Fruit fly (Drosophila melanogaster) whole organism, embryonic: ENCODE results near the gene Gad1.

Experiments
- ATbp ChIP-seq: fragments of 200-800 bp; sonication (Bioruptor generic); optimal IDR thresholded peaks from 2 replicates; lab custom pipeline; 2017; ENCODE audit warnings: missing biosample characterization, mild to moderate bottlenecking, missing genetic modification characterization, missing genetic modification reagents
- BEAF-32 ChIP-seq: fragments of 200-800 bp; sonication (Bioruptor generic); optimal IDR thresholded peaks from 3 replicates; lab custom pipeline; 2017; ENCODE audit warnings: missing biosample characterization, missing genetic modification characterization, mild to moderate bottlenecking, moderate library complexity, missing genetic modification reagents
- CG10366 ChIP-seq: fragments of 200-800 bp; sonication (Bioruptor generic); IDR thresholded peaks from 2 replicates; pipeline ENCODE4 v1.3.6; 2022; ENCODE audit warnings: missing biosample characterization, missing genetic modification characterization
- CG10543 ChIP-seq: fragments of 200-800 bp; sonication (Bioruptor generic); optimal IDR thresholded peaks from 3 replicates; lab custom pipeline; 2017; ENCODE audit warnings: missing biosample characterization, mild to moderate bottlenecking, missing genetic modification characterization, moderate library complexity
- CG11696 ChIP-seq: fragments of 200-800 bp; sonication (Bioruptor generic); IDR thresholded peaks from 2 replicates; pipeline ENCODE4 v1.3.6; 2022; ENCODE audit warnings: missing biosample characterization, missing genetic modification characterization
- CG12299 ChIP-seq: fragments of 200-800 bp; sonication (Bioruptor generic); optimal IDR thresholded peaks from 2 replicates; lab custom pipeline; 2018; ENCODE audit warnings: missing biosample characterization, mild to moderate bottlenecking, missing genetic modification characterization
- CG12769 ChIP-seq: fragments of 200-800 bp; sonication (Bioruptor generic); optimal IDR thresholded peaks from 2 replicates; lab custom pipeline; 2019; ENCODE audit warnings: missing biosample characterization, mild to moderate bottlenecking, missing genetic modification characterization, moderate library complexity
- CG13287 ChIP-seq: fragments of 200-800 bp; sonication (Bioruptor generic); IDR thresholded peaks from 2 replicates; pipeline ENCODE4 v1.3.6; 2022; ENCODE audit warnings: missing biosample characterization, missing genetic modification characterization; ENCODE audit not compliant: partially characterized antibody
- CG13894 ChIP-seq: fragments of 200-800 bp; sonication (Bioruptor generic); optimal IDR thresholded peaks from 3 replicates; lab custom pipeline; 2018; ENCODE audit warnings: missing biosample characterization, mild to moderate bottlenecking, missing genetic modification characterization, moderate library complexity
- CG14050 ChIP-seq: fragments of 200-800 bp; sonication (Bioruptor generic); IDR thresholded peaks from 3 replicates; pipeline ENCODE4 v1.3.6; 2022; ENCODE audit warnings: missing biosample characterization, missing genetic modification characterization
- CG15696 ChIP-seq: fragments of 200-800 bp; sonication (Bioruptor generic); optimal IDR thresholded peaks from 2 replicates; lab custom pipeline; 2019; ENCODE audit warnings: missing biosample characterization, mild to moderate bottlenecking, missing genetic modification characterization, moderate library complexity
- CG17829 ChIP-seq: fragments of 200-800 bp; optimal IDR thresholded peaks from 2 replicates; lab custom pipeline; 2019; ENCODE audit warnings: missing biosample characterization, mild to moderate bottlenecking, missing genetic modification characterization, moderate library complexity
- CG2116 ChIP-seq: fragments of 200-800 bp; sonication (Bioruptor generic); optimal IDR thresholded peaks from 3 replicates; lab custom pipeline; 2018; ENCODE audit warnings: missing biosample characterization, mild to moderate bottlenecking, missing genetic modification characterization
- CG2120 ChIP-seq: fragments of 200-800 bp; sonication (Bioruptor generic); optimal IDR thresholded peaks from 3 replicates; lab custom pipeline; 2016; ENCODE audit warnings: missing biosample characterization, missing genetic modification characterization
- CG30431 ChIP-seq: fragments of 200-800 bp; sonication (Bioruptor generic); optimal IDR thresholded peaks from 2 replicates; lab custom pipeline; 2017; ENCODE audit warnings: missing biosample characterization, missing genetic modification characterization
- CG31365 ChIP-seq: fragments of 200-800 bp; sonication (Bioruptor generic); optimal IDR thresholded peaks from 2 replicates; lab custom pipeline; 2018; ENCODE audit warnings: missing biosample characterization, mild to moderate bottlenecking, missing genetic modification characterization
- CG31388 ChIP-seq: fragments of 200-800 bp; sonication (Bioruptor generic); optimal IDR thresholded peaks from 2 replicates; lab custom pipeline; 2016; ENCODE audit warnings: missing biosample characterization, missing genetic modification characterization
- CG33557 ChIP-seq: fragments of 200-800 bp; sonication (Bioruptor generic); optimal IDR thresholded peaks from 2 replicates; lab custom pipeline; 2019; ENCODE audit warnings: missing biosample characterization, mild to moderate bottlenecking, missing genetic modification characterization, moderate library complexity
- CG34376 ChIP-seq: fragments of 200-800 bp; sonication (Bioruptor generic); optimal IDR thresholded peaks from 2 replicates; lab custom pipeline; 2018; ENCODE audit warnings: missing biosample characterization, mild to moderate bottlenecking, missing genetic modification characterization
- CG5180 ChIP-seq: fragments of 200-800 bp; sonication (Bioruptor generic); optimal IDR thresholded peaks from 3 replicates; lab custom pipeline; 2017; ENCODE audit warnings: missing biosample characterization, missing genetic modification characterization, mild to moderate bottlenecking, moderate library complexity, missing genetic modification reagents
- CG6765 ChIP-seq: fragments of 200-800 bp; sonication (Bioruptor generic); optimal IDR thresholded peaks from 3 replicates; lab custom pipeline; 2017; ENCODE audit warnings: missing biosample characterization, mild to moderate bottlenecking, missing genetic modification characterization
- CG7786 ChIP-seq: fragments of 200-800 bp; sonication (Bioruptor generic); optimal IDR thresholded peaks from 2 replicates; lab custom pipeline; 2016; ENCODE audit warnings: missing biosample characterization, missing genetic modification characterization
- CG9609 ChIP-seq: fragments of 200-800 bp; sonication (Bioruptor generic); optimal IDR thresholded peaks from 3 replicates; lab custom pipeline; 2016; ENCODE audit warnings: missing biosample characterization, missing genetic modification characterization
- Deaf1 ChIP-seq: fragments of 200-800 bp; optimal IDR thresholded peaks from 3 replicates; lab custom pipeline; 2019; ENCODE audit warnings: missing biosample characterization, mild to moderate bottlenecking, missing genetic modification characterization, moderate library complexity
- Dp ChIP-seq: fragments of 200-800 bp; sonication (Bioruptor generic); optimal IDR thresholded peaks from 2 replicates; lab custom pipeline; 2018; ENCODE audit warnings: missing biosample characterization, mild to moderate bottlenecking, missing genetic modification characterization, moderate library complexity
- Dref ChIP-seq: fragments of 200-800 bp; sonication (Bioruptor generic); IDR thresholded peaks from 2 replicates; pipeline ENCODE4 v1.3.6; 2022; ENCODE audit warnings: missing biosample characterization, missing genetic modification characterization
- Drgx ChIP-seq: fragments of 200-800 bp; sonication (Bioruptor generic); IDR thresholded peaks from 2 replicates; pipeline ENCODE4 v1.3.6; 2022; ENCODE audit warnings: missing biosample characterization, missing genetic modification characterization
- Hmr ChIP-seq: fragments of 200-800 bp; sonication (Bioruptor generic); optimal IDR thresholded peaks from 3 replicates; lab custom pipeline; 2017; ENCODE audit warnings: mild to moderate bottlenecking, missing biosample characterization, missing genetic modification reagents, missing genetic modification characterization
- Jarid2 ChIP-seq: fragments of 200-800 bp; sonication (Bioruptor generic); optimal IDR thresholded peaks from 3 replicates; lab custom pipeline; 2017; ENCODE audit warnings: mild to moderate bottlenecking, missing biosample characterization, missing genetic modification reagents, missing genetic modification characterization
- Nf-YC ChIP-seq: fragments of 200-800 bp; optimal IDR thresholded peaks from 3 replicates; lab custom pipeline; 2019; ENCODE audit warnings: missing biosample characterization, mild to moderate bottlenecking, missing genetic modification characterization, moderate library complexity
- NfI ChIP-seq: fragments of 200-800 bp; sonication (Bioruptor generic); optimal IDR thresholded peaks from 3 replicates; lab custom pipeline; 2018; ENCODE audit warnings: missing biosample characterization, mild to moderate bottlenecking, missing genetic modification characterization, moderate library complexity
- Opbp ChIP-seq: fragments of 200-800 bp; sonication (Bioruptor generic); IDR thresholded peaks from 3 replicates; pipeline ENCODE4 v1.3.6; 2022; ENCODE audit warnings: missing biosample characterization, missing genetic modification characterization; ENCODE audit not compliant: partially characterized antibody
- Pdp1 ChIP-seq, 2 experiments: fragments of 200-800 bp; sonication (Bioruptor generic); optimal IDR thresholded peaks; 3 replicates each; lab custom pipeline; 2016; ENCODE audit warnings: missing biosample characterization in 2 of 2, missing genetic modification characterization in 2 of 2, mild to moderate bottlenecking in 1 of 2, moderate library complexity in 1 of 2
- Vsx1 ChIP-seq: fragments of 200-800 bp; sonication (Bioruptor generic); optimal IDR thresholded peaks from 2 replicates; lab custom pipeline; 2017; ENCODE audit warnings: missing biosample characterization, mild to moderate bottlenecking, missing genetic modification characterization, missing genetic modification reagents
- ara ChIP-seq: fragments of 200-800 bp; sonication (Bioruptor generic); IDR thresholded peaks from 2 replicates; pipeline ENCODE4 v1.3.6; 2022; ENCODE audit warnings: missing biosample characterization, missing genetic modification characterization
- ato ChIP-seq: fragments of 200-800 bp; sonication (Bioruptor generic); IDR thresholded peaks from 2 replicates; pipeline ENCODE4 v1.3.6; 2022; ENCODE audit warnings: missing biosample characterization, missing genetic modification characterization; ENCODE audit not compliant: partially characterized antibody
- cas ChIP-seq: fragments of 200-800 bp; sonication (Bioruptor generic); IDR thresholded peaks from 2 replicates; pipeline ENCODE4 v1.3.6; 2022; ENCODE audit warnings: missing biosample characterization, missing genetic modification characterization
- chif ChIP-seq, 2 experiments: fragments of 200-800 bp; sonication (Bioruptor generic); optimal IDR thresholded peaks; 3 replicates each; lab custom pipeline; 2016; ENCODE audit warnings: missing biosample characterization in 2 of 2, missing genetic modification characterization in 2 of 2
- ci ChIP-seq: fragments of 200-800 bp; sonication (Bioruptor generic); IDR thresholded peaks from 3 replicates; pipeline ENCODE4 v1.3.6; 2022; ENCODE audit warnings: missing biosample characterization, missing genetic modification characterization
- ind ChIP-seq: fragments of 200-800 bp; sonication (Bioruptor generic); optimal IDR thresholded peaks from 3 replicates; lab custom pipeline; 2016; ENCODE audit warnings: missing biosample characterization, missing genetic modification characterization
- ranshi ChIP-seq: fragments of 200-800 bp; sonication (Bioruptor generic); IDR thresholded peaks from 2 replicates; pipeline ENCODE4 v1.3.6; 2022; ENCODE audit warnings: missing biosample characterization, missing genetic modification characterization
- rib ChIP-seq: fragments of 200-800 bp; sonication (Bioruptor generic); IDR thresholded peaks from 2 replicates; pipeline ENCODE4 v1.3.6; 2022; ENCODE audit warnings: missing biosample characterization, missing genetic modification characterization
- salm ChIP-seq: fragments of 200-800 bp; sonication (Bioruptor generic); optimal IDR thresholded peaks from 2 replicates; lab custom pipeline; 2018; ENCODE audit warnings: missing biosample characterization, mild to moderate bottlenecking, missing genetic modification characterization
- sima ChIP-seq: fragments of 200-800 bp; sonication (Bioruptor generic); optimal IDR thresholded peaks from 2 replicates; lab custom pipeline; 2016; ENCODE audit warnings: missing biosample characterization, missing genetic modification characterization
- slbo ChIP-seq: fragments of 200-800 bp; sonication (Bioruptor generic); IDR thresholded peaks from 2 replicates; pipeline ENCODE4 v1.3.6; 2022; ENCODE audit warnings: missing biosample characterization, missing genetic modification characterization
- so ChIP-seq: fragments of 200-800 bp; sonication (Bioruptor generic); IDR thresholded peaks from 3 replicates; pipeline ENCODE4 v1.3.6; 2022; ENCODE audit warnings: missing biosample characterization, missing genetic modification characterization
- unc-4 ChIP-seq: fragments of 200-800 bp; sonication (Bioruptor generic); IDR thresholded peaks from 2 replicates; pipeline ENCODE4 v1.3.6; 2022; ENCODE audit warnings: missing biosample characterization, missing genetic modification characterization; ENCODE audit not compliant: partially characterized antibody
- wor ChIP-seq: fragments of 200-800 bp; sonication (Bioruptor generic); IDR thresholded peaks from 2 replicates; pipeline ENCODE4 v1.3.6; 2022; ENCODE audit warnings: missing biosample characterization, missing genetic modification characterization

Gad1 gene

DNA sequence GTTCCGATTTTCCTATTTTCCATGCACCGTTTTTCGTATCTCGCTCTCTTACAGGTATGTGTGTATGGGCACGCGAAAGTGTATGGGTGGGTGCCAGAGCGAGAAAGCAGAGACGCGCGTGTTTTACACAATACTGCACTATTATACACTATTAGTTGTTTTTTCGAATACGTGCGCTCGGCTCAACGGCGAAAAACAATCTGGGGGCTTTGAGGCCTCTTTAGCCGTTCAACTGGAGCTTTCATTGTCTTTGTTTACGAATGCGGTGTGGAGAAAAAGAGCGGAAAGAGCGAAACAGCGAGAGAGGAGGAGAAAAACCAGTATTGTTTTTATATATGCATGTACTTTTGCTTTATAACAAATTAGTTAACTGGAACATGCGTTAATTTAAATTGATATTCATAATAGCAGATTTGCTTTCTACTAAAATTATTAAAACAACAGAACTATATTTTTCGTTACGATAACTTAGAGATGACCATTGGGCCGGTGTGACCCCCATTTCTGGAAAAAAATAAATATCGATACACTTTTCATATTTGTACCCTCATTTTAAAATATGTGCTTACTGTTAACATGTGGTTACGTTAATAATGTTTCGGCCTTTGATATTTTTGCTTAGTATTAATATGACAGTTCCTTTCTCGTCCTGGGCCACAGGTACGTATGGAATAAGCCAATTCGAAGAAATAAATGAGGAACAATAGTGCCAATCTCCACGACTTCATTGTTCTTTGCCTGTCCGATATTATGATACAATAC, 14.1 kb upstream of the Gad1 start, which contains the start of gene CG14995 (continued):
- peak; percentile 45 for TF ChIP-seq Hmr
- no peak for TF ChIP-seq CG14050
- TF ChIP-seq NfI: no peak
- no peak for TF ChIP-seq cas (GFP tag; lab: Robert Waterston, UW)
- peak; percentile 62 for TF ChIP-seq CG13894 (tag; lab: Kevin White, UChicago)
- TF ChIP-seq unc-4 (GFP tag; lab: Robert Waterston, UW): peak; percentile 72
- peak; percentile 69 for TF ChIP-seq CG13287 (GFP tag; lab: Robert Waterston, UW)
- peak; percentile 31 for TF ChIP-seq Nf-YC (tag; lab: Kevin White, UChicago)
- TF ChIP-seq CG9609 (GFP tag; lab: Kevin White, UChicago): no peak
- 0 out of 2 replicates have a peak, but pooled peaks have one; percentile 30 for TF ChIP-seq CG11696
- peak; percentile 77 for TF ChIP-seq Jarid2 (GFP tag; lab: Kevin White, UChicago)
- TF ChIP-seq ara (GFP tag; lab: Robert Waterston, UW): no peak
- peak; percentile 54 for TF ChIP-seq Drgx
- peak; percentile 72 for TF ChIP-seq Dp
- no peak for TF ChIP-seq ranshi (GFP tag; lab: Robert Waterston, UW)
- TF ChIP-seq CG17829 (tag; lab: Kevin White, UChicago): peak; percentile 13
- peak; percentile 75 for TF ChIP-seq BEAF-32 (GFP tag; lab: Kevin White, UChicago)
- peak; percentile 44 for TF ChIP-seq CG12769 (tag; lab: Kevin White, UChicago)
- no peak for TF ChIP-seq so (GFP tag; lab: Robert Waterston, UW)
- TF ChIP-seq Pdp1 (GFP tag; optimal IDR thresholded peaks at IDR 0.05; lab: Kevin White, UChicago): peak in 1 of 2 experiments; percentile 81
- TF ChIP-seq CG2120 (GFP tag; lab: Kevin White, UChicago): no peak
- TF ChIP-seq sima (GFP tag; lab: Kevin White, UChicago): no peak
- TF ChIP-seq CG31365: peak; percentile 48
- no peak for TF ChIP-seq CG7786 (GFP tag; lab: Kevin White, UChicago)
- TF ChIP-seq ind (GFP tag; lab: Kevin White, UChicago): no peak
- no peak for TF ChIP-seq CG31388 (GFP tag; lab: Kevin White, UChicago)
- peak; percentile 21 for TF ChIP-seq salm (tag; lab: Kevin White, UChicago)
- TF ChIP-seq Dref (GFP tag; lab: Robert Waterston, UW): peak; percentile 78
- no peak for TF ChIP-seq Vsx1 (GFP tag; lab: Kevin White, UChicago)
- TF ChIP-seq ATbp (GFP tag; lab: Kevin White, UChicago): no peak
- peak; percentile 51 for TF ChIP-seq CG5180
- TF ChIP-seq CG33557 (GFP tag; lab: Kevin White, UChicago): no peak
- TF ChIP-seq chif (GFP tag; optimal IDR thresholded peaks at IDR 0.05; lab: Kevin White, UChicago): no peak
- peak; percentile 71 for TF ChIP-seq CG34376 (GFP tag; lab: Kevin White, UChicago)
- TF ChIP-seq CG30431 (GFP tag; lab: Kevin White, UChicago): no peak
- no peak for TF ChIP-seq wor (GFP tag; lab: Robert Waterston, UW)
- no peak for TF ChIP-seq CG15696 (tag; lab: Kevin White, UChicago)
- peak; percentile 62 for TF ChIP-seq CG10543 (GFP tag; lab: Kevin White, UChicago)
- TF ChIP-seq ci (GFP tag; lab: Robert Waterston, UW): peak; percentile 72; the same call in 2 of the 3 replicates
- TF ChIP-seq ato: peak; percentile 33; the same call in 1 of the 2 replicates
- peak; percentile 64 for TF ChIP-seq CG12299 (tag; lab: Kevin White, UChicago)
- no peak for TF ChIP-seq CG10366
- TF ChIP-seq Deaf1 (tag; lab: Kevin White, UChicago): peak; percentile 64
- peak; percentile 71; the same call in 2 of the 3 replicates for TF ChIP-seq Opbp
- TF ChIP-seq rib (GFP tag; lab: Robert Waterston, UW): no peak
- peak; percentile 41 for TF ChIP-seq slbo (GFP tag; lab: Robert Waterston, UW)
- peak; percentile 30 for TF ChIP-seq CG2116
- TF ChIP-seq CG6765: peak; percentile 58
